Worm (Caenorhabditis elegans) whole organism, L4/young adult: ENCODE measurements around the gene lin-15A.

ENCODE experiments used
- W03F9.2 ChIP-seq: fragments of 150-350 bp; optimal IDR thresholded peaks from 2 replicates; lab custom pipeline; 2014; ENCODE audit warnings: missing biosample characterization, missing genetic modification characterization
- him-1 ChIP-seq: sonication (generic microtip); optimal IDR thresholded peaks from 2 replicates; lab custom pipeline; 2016; ENCODE audit warnings: missing genotype, missing genetic modification reagents, missing genetic modification characterization, missing compliant biosample characterization

ce11 chrX:15759222-15759621 lies 27.5 kb downstream of the lin-15A start:
- TF ChIP-seq W03F9.2 (no peak), him-1 (tag; lab: Kevin White, UChicago) (no peak)
